Worm (Caenorhabditis elegans): ENCODE data around the gene F32D8.11.

F32D8.11 gene

DNA sequence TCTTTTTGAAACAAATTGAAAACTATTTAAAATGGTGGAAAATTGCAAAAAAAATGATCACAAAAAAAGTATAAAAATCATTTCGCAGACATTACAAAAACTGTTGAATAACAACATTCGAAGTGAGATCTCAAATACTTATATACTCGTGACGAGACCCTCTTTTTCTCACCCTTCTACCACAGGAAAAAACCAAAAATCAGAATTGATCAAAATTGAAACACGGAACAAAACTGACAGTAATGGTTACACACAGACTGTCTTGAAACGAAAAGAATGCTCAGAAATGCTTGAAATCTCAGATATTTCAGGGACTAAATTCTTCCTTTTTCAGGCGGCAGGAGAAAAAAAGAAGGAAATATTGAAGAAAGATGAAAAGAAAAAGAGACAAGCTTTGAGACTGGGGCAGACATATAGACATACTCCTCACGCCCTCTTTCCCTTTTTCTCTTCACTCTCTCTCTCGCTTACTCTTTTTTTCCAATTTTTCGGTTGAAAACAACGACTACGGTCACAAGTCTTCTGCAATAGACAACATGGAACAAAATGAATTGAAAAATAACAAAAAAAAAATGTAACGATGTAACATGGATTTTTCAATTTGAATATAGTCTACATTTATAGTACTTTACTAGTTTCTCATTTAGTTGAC, 27.2 kb downstream of the F32D8.11 start:
- TF ChIP-seq him-1 (tag; optimal IDR thresholded peaks at IDR 0.05), result no peak
- no peak for TF ChIP-seq dao-5 (tag; optimal IDR thresholded peaks at IDR 0.05)
- no peak for TF ChIP-seq W03F9.2 (tag; optimal IDR thresholded peaks at IDR 0.05)

DNA sequence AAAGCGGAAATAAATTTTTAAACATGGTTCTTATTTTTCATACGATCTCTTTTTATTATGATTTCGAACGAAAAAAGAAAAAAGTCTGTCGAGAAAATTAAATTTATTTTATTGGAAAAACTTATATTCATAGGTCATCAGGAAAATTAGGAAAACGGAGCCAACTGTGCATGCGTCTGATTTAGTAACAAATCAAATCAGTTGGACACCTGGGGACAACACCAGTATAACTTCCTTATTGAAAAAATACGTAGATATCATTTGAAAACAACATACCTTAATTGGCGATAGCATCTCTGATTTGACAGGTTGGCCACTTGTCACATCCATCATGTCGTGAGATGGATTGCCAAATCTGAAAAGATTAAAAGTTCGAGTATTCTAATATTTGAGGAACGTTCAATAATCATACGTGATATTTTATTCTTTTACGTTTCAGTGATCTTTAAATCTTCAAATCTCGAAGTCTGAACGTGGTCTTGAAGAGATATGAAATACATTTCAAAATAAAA, 28.4 kb downstream of the F32D8.11 start:
- no peak for TF ChIP-seq dao-5 (tag; optimal IDR thresholded peaks at IDR 0.05)
- TF ChIP-seq W03F9.2 (tag; optimal IDR thresholded peaks at IDR 0.05), result no peak
- TF ChIP-seq him-1 (tag; optimal IDR thresholded peaks at IDR 0.05), result no peak

DNA sequence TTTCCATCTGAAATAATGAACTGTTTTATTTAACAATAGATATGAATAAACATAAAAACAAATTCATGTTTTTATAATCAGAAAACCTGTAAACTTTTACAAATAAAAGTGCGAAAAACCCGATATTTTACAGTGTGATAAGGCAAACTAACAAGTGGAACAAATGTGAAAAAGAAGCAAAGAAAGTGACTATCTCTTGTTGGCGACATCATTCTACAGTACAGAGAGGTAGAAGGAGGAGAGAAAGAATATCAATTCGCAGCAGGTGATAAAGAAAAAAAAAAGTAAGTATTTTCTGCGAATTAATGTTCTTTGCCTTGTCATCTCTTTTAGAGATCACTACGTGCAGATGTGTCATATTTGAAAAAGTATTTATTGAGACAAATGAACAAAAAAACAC, 29.2 kb downstream of the F32D8.11 start:
- TF ChIP-seq him-1 (tag; optimal IDR thresholded peaks at IDR 0.05) (no peak), W03F9.2 (tag; optimal IDR thresholded peaks at IDR 0.05) (no peak), dao-5 (tag; optimal IDR thresholded peaks at IDR 0.05) (no peak)

DNA sequence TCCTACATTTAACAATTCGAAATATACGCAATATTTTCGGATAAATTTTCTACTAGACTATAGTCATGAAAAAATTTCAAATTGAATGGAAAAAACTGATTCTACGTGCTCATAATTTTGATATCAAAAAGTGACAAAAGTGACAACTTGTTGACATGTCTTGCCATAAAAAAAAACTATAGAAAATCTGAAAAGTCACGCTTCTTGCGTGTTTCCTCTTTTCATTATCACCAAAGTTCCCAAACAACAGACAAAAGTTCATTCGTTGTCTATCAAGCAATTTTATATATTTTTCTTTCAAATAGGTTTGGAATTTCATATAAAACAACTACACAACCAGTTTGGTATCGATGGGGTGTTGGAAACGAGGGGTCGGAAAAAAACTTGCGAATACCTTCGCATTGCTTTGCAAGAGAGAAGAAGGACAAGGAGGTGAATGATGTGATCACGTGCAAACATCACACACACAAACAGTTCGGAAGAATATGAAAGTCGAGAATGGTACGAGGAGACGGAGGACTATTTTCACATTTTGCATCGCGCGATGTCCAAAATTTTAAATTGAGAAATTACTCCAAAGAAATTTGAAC, 29.8 kb downstream of the F32D8.11 start:
- no peak for TF ChIP-seq him-1 (tag; optimal IDR thresholded peaks at IDR 0.05)
- TF ChIP-seq W03F9.2 (tag; optimal IDR thresholded peaks at IDR 0.05), result no peak
- TF ChIP-seq dao-5 (tag; optimal IDR thresholded peaks at IDR 0.05), result no peak

DNA sequence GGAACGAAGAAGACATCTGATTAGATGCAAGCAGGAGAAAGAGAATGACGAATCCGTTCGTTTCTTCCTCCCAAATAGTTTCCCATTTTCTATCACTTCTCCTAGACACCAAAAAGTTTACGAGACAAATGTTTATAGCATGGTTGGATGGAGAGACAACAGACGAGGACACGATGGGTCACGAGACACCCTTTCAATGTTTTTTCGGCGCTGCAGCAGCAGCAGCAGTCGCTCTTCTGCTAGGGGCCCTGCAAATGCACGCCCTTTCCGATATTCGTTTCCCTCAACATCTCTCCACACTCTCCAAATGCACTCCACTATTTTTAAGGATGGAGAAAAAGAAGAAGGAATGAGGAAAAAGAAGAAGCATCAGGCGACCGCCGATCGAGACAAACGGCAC, 30.6 kb downstream of the F32D8.11 start:
- TF ChIP-seq dao-5 (tag; optimal IDR thresholded peaks at IDR 0.05) (no peak), W03F9.2 (tag; optimal IDR thresholded peaks at IDR 0.05) (peak; percentile 5), him-1 (tag; optimal IDR thresholded peaks at IDR 0.05) (peak; percentile 62)

DNA sequence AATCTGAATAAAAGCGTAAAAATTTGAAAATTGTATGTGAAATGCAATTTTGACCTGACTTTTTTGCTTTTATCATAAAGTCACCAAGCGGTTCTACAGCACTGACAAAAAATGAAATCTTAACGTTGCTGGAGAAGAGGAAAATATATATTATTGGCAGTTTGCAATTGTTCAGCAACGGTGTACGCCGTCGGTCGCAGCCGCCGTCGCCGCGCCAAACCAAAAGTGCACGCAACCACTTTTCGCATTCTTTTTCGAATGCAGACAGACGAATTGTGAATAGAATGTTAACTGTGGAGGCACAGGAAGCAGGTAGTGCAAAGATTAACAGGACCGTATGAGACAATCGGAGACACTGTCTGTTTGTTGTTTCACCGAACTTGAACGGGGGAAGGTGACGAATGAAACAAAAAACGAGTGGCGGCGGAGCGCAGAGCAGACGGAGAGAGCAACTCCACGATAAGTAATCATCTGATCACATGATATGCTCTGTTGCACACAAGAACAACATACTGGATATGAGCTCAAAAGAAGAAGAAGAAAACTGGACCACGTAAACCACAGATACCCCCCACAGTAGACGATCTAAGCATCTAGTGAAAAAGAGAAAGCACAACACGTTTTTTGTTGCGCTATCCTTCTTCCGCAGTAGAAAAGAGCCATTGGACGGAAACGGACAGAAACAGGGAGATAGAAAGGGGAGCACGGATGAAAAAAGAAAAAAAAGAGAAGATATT, 31.9 kb downstream of the F32D8.11 start:
- TF ChIP-seq him-1 (tag; optimal IDR thresholded peaks at IDR 0.05) (no peak), W03F9.2 (tag; optimal IDR thresholded peaks at IDR 0.05) (no peak), dao-5 (tag; optimal IDR thresholded peaks at IDR 0.05) (no peak)

DNA sequence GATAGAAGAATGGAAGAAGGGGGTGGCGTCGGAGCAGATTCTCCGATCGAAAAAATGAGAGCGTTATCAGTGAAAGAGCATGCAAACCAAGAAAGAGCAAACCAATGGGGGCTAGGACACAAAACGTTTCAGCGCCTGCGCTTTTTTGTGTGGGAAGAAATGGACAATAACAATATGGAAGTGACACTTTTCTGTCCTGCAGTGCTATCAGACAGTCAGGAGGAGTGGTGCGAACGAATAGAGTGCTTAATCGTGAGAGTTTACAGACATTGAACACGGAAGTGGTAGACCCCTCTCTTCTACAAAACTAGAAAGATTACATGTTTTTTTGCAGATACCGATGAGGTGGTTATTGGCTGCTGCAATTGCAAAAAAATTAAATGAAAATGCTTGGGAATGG, 33.6 kb downstream of the F32D8.11 start:
- no peak for TF ChIP-seq W03F9.2 (tag; optimal IDR thresholded peaks at IDR 0.05)
- TF ChIP-seq him-1 (tag; optimal IDR thresholded peaks at IDR 0.05), result no peak
- no peak for TF ChIP-seq dao-5 (tag; optimal IDR thresholded peaks at IDR 0.05)

DNA sequence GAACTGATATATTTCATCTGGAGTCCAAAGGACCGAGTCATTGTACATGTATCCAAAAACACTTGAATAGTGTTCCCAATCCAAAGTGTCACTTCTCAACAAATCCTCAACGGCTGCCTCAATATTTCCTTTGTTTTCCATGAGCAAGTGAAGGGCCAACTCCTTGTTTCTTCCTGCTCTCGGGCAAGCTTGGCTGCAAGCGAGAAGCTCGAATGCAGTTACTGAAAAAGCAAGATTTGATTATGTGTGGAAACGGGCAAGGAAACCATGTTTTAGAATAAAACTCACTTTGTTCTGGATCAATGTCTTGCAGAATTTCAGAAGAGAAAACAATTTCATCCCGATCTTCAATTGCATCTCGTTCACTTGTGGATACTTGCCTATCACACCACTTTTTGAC, 34.7 kb downstream of the F32D8.11 start:
- no peak for TF ChIP-seq W03F9.2 (tag; optimal IDR thresholded peaks at IDR 0.05)

DNA sequence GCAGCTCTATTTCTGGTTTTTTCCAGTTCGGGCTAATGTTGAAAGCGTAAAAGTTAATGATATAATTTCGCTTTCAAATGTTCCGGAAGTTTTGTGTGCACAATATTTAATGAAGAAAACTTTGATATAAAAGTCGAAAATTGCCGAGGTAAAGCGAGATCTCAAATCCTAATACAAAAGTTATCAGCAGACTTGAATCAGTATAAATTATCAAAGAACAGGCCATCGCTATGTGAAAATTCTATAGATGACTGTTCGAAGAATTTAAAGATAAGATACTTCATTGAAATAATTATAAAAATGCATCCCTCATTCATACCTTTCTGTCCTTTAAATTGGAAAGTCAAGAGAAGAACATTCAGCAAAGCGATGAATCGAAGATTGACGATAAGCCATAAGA, 42.0 kb downstream of the F32D8.11 start, which contains the start of gene C29A12.6:
Gene C29A12.6, plus strand, starts transcription at position 301 of the 400 bp plus-strand sequence.
- no peak for TF ChIP-seq dao-5 (tag; optimal IDR thresholded peaks at IDR 0.05)
- TF ChIP-seq W03F9.2 (tag; optimal IDR thresholded peaks at IDR 0.05), result no peak
- TF ChIP-seq him-1 (tag; optimal IDR thresholded peaks at IDR 0.05), result no peak

DNA sequence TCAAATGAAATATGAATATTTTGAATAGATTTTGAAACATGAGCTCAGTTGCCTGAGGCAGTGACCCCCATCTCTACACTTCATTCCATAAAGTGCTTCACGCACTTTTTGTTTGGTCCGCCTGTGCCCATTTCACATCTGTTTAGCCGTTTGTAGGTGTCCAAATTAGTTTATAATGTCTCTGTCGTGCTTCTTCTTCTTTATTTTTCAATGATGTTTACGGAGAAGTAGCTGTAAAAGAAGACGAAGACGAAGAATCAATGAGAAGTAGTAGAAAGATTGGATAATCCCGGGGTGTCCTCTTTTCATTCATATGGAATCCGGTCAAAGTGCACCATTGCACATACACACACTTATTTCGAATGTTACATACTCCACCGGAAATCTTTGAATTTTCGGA, 49.5 kb downstream of the F32D8.11 start:
- TF ChIP-seq him-1 (tag; optimal IDR thresholded peaks at IDR 0.05) (no peak), W03F9.2 (tag; optimal IDR thresholded peaks at IDR 0.05) (no peak), dao-5 (tag; optimal IDR thresholded peaks at IDR 0.05) (no peak)

DNA sequence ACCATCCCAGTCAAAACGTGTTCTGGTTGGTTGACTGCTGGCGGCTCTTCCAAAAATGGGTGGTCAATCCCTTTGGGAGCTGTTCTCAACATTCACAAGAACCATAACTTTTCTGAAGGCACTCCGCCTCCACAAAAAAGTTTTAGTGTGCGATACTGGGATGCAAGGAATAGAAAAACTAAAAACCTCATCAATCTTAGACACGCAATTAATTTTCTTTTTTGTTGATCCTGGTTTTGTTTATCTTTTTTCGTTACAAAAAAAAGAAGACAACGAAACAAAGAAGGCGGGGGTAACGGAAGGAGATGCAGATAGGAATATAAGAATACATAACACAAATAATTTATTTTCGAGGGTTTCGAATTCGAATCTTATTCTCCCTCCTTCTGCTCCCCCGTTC, 50.7 kb downstream of the F32D8.11 start:
- no peak for TF ChIP-seq W03F9.2 (tag; optimal IDR thresholded peaks at IDR 0.05)
- no peak for TF ChIP-seq dao-5 (tag; optimal IDR thresholded peaks at IDR 0.05)
- TF ChIP-seq him-1 (tag; optimal IDR thresholded peaks at IDR 0.05), result no peak
